Fruit fly (Drosophila melanogaster): Measurements from ENCODE around the gene Gbeta13F.

Gbeta13F gene

dm6 chrX:15852815-15853542 is 6.9 kb upstream of the Gbeta13F start, which contains the start of the genes UBL3 and CG15914 (continued):
- no peak for TF ChIP-seq CG2202 (tag; optimal IDR thresholded peaks at IDR 0.05)
- peak in 1 of 2 experiments; percentile 34 for TF ChIP-seq insv (GFP tag; optimal IDR thresholded peaks at IDR 0.05)
- no peak for TF ChIP-seq CG8478 (optimal IDR thresholded peaks at IDR 0.05)
- peak; percentile 44 to 89 for TF ChIP-seq crp (GFP tag; optimal IDR thresholded peaks at IDR 0.05)
- TF ChIP-seq nom (GFP tag; optimal IDR thresholded peaks at IDR 0.05) = peak; percentile 15
- peak; percentile 98 for TF ChIP-seq CG15479 (GFP tag; optimal IDR thresholded peaks at IDR 0.05)
- TF ChIP-seq CG12219 (GFP tag; optimal IDR thresholded peaks at IDR 0.05) = no peak
- peak; percentile 39 for TF ChIP-seq CG9727 (GFP tag; optimal IDR thresholded peaks at IDR 0.05)
- peak; percentile 82 for TF ChIP-seq CG30020 (tag; optimal IDR thresholded peaks at IDR 0.05)
- TF ChIP-seq btn (GFP tag; optimal IDR thresholded peaks at IDR 0.05) = no peak
- TF ChIP-seq Aef1 (GFP tag; IDR thresholded peaks at IDR 0.05) = no peak
- TF ChIP-seq CG1024 (GFP tag; IDR thresholded peaks at IDR 0.05) = no peak
- TF ChIP-seq Opbp (GFP tag; IDR thresholded peaks at IDR 0.05; ENCODE audit: partially characterized antibody) = no peak
- TF ChIP-seq CG5245 (GFP tag; optimal IDR thresholded peaks at IDR 0.05) = no peak
- TF ChIP-seq Dbx (GFP tag; IDR thresholded peaks at IDR 0.05) = no peak
- TF ChIP-seq CG10543 (GFP tag; optimal IDR thresholded peaks at IDR 0.05) = peak; percentile 21
- TF ChIP-seq Stat92E (GFP tag; optimal IDR thresholded peaks at IDR 0.05) = peak in 1 of 3 experiments; percentile 13
- peak; percentile 85 for TF ChIP-seq cg (GFP tag; optimal IDR thresholded peaks at IDR 0.05)
- TF ChIP-seq Dip2 (GFP tag; IDR thresholded peaks at IDR 0.05) = no peak
- TF ChIP-seq E2f2 (GFP tag; IDR thresholded peaks at IDR 0.05) = peak; percentile 60
- TF ChIP-seq CG13287 (GFP tag; IDR thresholded peaks at IDR 0.05; ENCODE audit: partially characterized antibody) = no peak; the same call in 1 of the 2 replicates
- TF ChIP-seq CG8290 (GFP tag; optimal IDR thresholded peaks at IDR 0.05) = no peak
- peak in 1 of 2 experiments; percentile 9 for TF ChIP-seq CG8290 (tag; optimal IDR thresholded peaks at IDR 0.05)
- TF ChIP-seq H2.0 (GFP tag; IDR thresholded peaks at IDR 0.05) = no peak
- TF ChIP-seq CG7357 (GFP tag; IDR thresholded peaks at IDR 0.05) = 0 out of 3 replicates have a peak, but pooled peaks have one; percentile 22
- no peak for TF ChIP-seq Tbp (GFP tag; optimal IDR thresholded peaks at IDR 0.05)
- peak; percentile 6 for TF ChIP-seq CG13424 (tag; optimal IDR thresholded peaks at IDR 0.05)
- no peak for TF ChIP-seq fd3F (GFP tag; optimal IDR thresholded peaks at IDR 0.05)
- peak in 1 of 2 experiments; percentile 53 for TF ChIP-seq Pdp1 (GFP tag; optimal IDR thresholded peaks at IDR 0.05)
- TF ChIP-seq MESR4 (GFP tag; optimal IDR thresholded peaks at IDR 0.05) = peak; percentile 80
- TF ChIP-seq sens (GFP tag) = peak; percentile 76
- peak; percentile 57 for TF ChIP-seq CG12391 (tag; optimal IDR thresholded peaks at IDR 0.05)
- TF ChIP-seq grau (tag; optimal IDR thresholded peaks at IDR 0.05) = peak; percentile 35
- TF ChIP-seq MTF-1 (GFP tag; optimal IDR thresholded peaks at IDR 0.05; ENCODE audit: borderline replicate concordance) = peak; percentile 67
- peak; percentile 92 for TF ChIP-seq CG32767 (GFP tag; IDR thresholded peaks at IDR 0.05)
- no peak for TF ChIP-seq nau (GFP tag; optimal IDR thresholded peaks at IDR 0.05)
- peak; percentile 44 for TF ChIP-seq CG8924 (tag; optimal IDR thresholded peaks at IDR 0.05)
- TF ChIP-seq lbe (GFP tag; optimal IDR thresholded peaks at IDR 0.05) = peak; percentile 37
- TF ChIP-seq sqz (GFP tag; optimal IDR thresholded peaks at IDR 0.05) = peak; percentile 91
- TF ChIP-seq z (GFP tag; IDR thresholded peaks at IDR 0.05) = no peak
- TF ChIP-seq stwl (tag; optimal IDR thresholded peaks at IDR 0.05) = peak; percentile 45
- no peak for TF ChIP-seq Mad (GFP tag; optimal IDR thresholded peaks at IDR 0.05)
- no peak for TF ChIP-seq NK7.1 (GFP tag; optimal IDR thresholded peaks at IDR 0.05)
- peak; percentile 69 for TF ChIP-seq CG15514 (GFP tag; optimal IDR thresholded peaks at IDR 0.05)
- TF ChIP-seq Lhr (GFP tag; optimal IDR thresholded peaks at IDR 0.05) = peak; percentile 47
- peak; percentile 80 for TF ChIP-seq CG1603 (tag; optimal IDR thresholded peaks at IDR 0.05)
- peak; percentile 36 for TF ChIP-seq CG17829 (tag; optimal IDR thresholded peaks at IDR 0.05)
- peak; percentile 40 for TF ChIP-seq nmo (GFP tag; optimal IDR thresholded peaks at IDR 0.05)
- no peak for TF ChIP-seq NC2β (GFP tag; optimal IDR thresholded peaks at IDR 0.05)

Measured in whole organism, embryonic.